Worm (Caenorhabditis elegans): Measurements from ENCODE around the gene cyn-1.

cyn-1 gene

DNA sequence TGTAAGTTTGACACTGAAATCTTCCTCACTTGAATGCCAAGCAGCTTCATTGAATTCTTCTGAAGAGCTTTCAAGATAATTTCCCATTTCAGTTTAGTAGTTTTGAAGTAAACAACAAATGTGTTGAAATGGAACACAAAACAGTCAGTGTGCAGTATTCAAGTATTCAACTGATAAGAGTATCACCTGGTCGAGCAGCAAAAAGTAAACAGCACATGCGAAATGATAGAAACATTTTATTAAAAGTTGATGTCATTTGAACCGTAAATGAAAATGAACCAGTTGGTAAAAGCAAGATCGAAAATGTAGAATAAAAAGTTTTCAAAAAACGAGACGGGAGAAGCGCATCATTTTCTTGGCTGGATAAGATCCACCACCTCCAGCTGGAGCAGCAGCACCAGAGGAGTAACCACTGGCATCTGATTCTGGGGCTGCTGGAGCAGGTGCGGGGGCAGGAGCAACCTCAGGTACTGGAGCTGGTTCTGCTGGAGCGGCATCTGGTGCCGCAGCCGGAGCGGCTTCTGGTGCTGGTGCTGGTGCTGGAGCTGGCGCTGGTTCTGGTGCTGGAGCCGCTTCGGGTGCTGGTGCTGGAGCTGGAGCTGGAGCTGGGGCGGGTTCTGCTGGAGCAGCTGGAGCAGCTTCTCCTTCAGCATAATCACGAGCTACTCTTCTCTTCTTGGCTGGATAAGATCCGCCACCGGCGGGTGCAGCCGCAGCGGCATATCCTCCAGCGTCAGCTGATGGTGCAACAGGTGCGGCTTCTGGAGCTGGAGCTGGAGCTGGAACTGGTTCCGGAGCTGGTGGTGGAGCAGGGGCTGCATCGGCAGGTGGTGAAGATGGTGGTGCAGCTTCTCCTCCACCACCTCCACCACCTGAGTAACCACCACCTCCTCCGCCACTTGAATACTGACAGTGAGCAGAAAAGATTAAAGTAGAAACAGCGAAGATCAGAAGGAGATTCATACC lies 31.1 kb upstream of the cyn-1 start, which contains the start of the genes F47B8.4 and F47B8.18:
Gene F47B8.4 (minus strand): TSS at position 172 of the 966 bp plus-strand sequence.
Gene F47B8.18 (minus strand): TSS at position 963 of the 966 bp plus-strand sequence.
- TF ChIP-seq hpl-2 (GFP tag; optimal IDR thresholded peaks at IDR 0.05) (no peak), ets-5 (GFP tag; IDR thresholded peaks at IDR 0.05) (no peak), ceh-8 (GFP tag; optimal IDR thresholded peaks at IDR 0.05) (peak; percentile 83)

DNA sequence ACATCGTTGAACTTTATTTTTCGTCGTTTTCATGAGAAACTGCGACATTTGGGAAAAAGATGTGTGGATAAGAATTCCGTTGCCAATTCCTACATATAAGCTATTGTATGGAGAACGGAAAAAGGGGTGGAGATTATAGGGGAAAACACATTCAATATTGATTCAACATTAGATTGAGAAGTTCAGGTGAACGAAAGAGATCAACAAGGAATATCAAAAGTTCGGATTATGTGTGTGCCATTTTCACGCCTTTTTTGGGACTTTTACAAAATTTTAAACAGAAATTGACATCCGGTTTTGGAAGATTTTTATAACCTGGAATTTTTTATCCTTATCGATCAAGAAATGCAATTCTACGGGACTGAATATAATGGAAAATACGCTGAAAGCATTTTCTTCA lies 28.1 kb upstream of the cyn-1 start, which contains the start of gene F47B8.5:
Gene F47B8.5 (minus strand): TSS at position 101 of the 400 bp plus-strand sequence.
- no peak for TF ChIP-seq lin-39 (tag; optimal IDR thresholded peaks at IDR 0.05)
- no peak for TF ChIP-seq ets-5 (GFP tag; IDR thresholded peaks at IDR 0.05)
- TF ChIP-seq mdl-1 (tag; optimal IDR thresholded peaks at IDR 0.05), result no peak
- no peak for TF ChIP-seq nhr-85 (tag)
- TF ChIP-seq zip-4 (GFP tag; optimal IDR thresholded peaks at IDR 0.05), result no peak
- no peak for TF ChIP-seq vab-15 (tag; optimal IDR thresholded peaks at IDR 0.05)
- no peak for TF ChIP-seq nhr-237 (tag; optimal IDR thresholded peaks at IDR 0.05)
- TF ChIP-seq swsn-7 (tag; optimal IDR thresholded peaks at IDR 0.05), result no peak
- no peak for TF ChIP-seq C34B4.2 (tag; optimal IDR thresholded peaks at IDR 0.05)
- no peak for TF ChIP-seq nhr-77 (tag; optimal IDR thresholded peaks at IDR 0.05)
- no peak for TF ChIP-seq lin-35 (GFP tag; optimal IDR thresholded peaks at IDR 0.05)
- no peak for TF ChIP-seq sox-4 (tag; optimal IDR thresholded peaks at IDR 0.05)
- no peak for TF ChIP-seq nhr-90 (tag; optimal IDR thresholded peaks at IDR 0.05; ENCODE audit: poor library complexity)
- no peak for TF ChIP-seq skn-1 (tag; optimal IDR thresholded peaks at IDR 0.05)
- no peak for TF ChIP-seq nhr-19 (GFP tag; conservative IDR thresholded peaks at IDR 0.05)
- no peak for TF ChIP-seq jun-1 (tag; optimal IDR thresholded peaks at IDR 0.05)
- TF ChIP-seq sup-37 (GFP tag; optimal IDR thresholded peaks at IDR 0.05), result no peak
- no peak for TF ChIP-seq elt-3 (tag; optimal IDR thresholded peaks at IDR 0.05)
- no peak for TF ChIP-seq elt-2 (tag; optimal IDR thresholded peaks at IDR 0.05)
- no peak for TF ChIP-seq alr-1 (tag; optimal IDR thresholded peaks at IDR 0.05; ENCODE audit: borderline replicate concordance)

DNA sequence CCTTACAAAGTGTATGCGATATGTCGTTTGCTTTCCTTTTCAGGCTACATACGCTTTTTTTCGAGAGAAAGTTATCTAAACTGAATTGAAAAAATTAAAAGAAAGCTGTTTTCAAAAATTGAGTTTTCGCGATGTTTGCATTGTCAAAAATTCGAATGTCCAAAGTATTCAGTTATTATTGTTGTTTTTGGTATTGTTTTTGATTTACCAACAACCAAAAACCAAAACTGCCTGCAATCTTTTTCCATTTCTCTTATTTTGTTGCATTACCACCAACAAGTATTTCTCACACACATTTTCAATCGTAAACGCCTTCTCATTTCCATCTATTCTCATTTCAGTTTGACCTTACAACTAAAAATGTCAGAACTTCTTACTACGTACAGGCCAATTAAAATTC lies 27.1 kb upstream of the cyn-1 start, which contains the start of gene pepm-1:
Gene pepm-1 (plus strand): TSS at position 301 of the 400 bp plus-strand sequence.
- no peak for TF ChIP-seq pag-3 (tag; optimal IDR thresholded peaks at IDR 0.05; ENCODE audit: borderline replicate concordance, insufficient read depth)
- TF ChIP-seq blmp-1 (tag; optimal IDR thresholded peaks at IDR 0.05), result peak; percentile 13
- no peak for TF ChIP-seq snu-23 (GFP tag; optimal IDR thresholded peaks at IDR 0.05)
- TF ChIP-seq C34B4.2 (tag; optimal IDR thresholded peaks at IDR 0.05), result no peak

DNA sequence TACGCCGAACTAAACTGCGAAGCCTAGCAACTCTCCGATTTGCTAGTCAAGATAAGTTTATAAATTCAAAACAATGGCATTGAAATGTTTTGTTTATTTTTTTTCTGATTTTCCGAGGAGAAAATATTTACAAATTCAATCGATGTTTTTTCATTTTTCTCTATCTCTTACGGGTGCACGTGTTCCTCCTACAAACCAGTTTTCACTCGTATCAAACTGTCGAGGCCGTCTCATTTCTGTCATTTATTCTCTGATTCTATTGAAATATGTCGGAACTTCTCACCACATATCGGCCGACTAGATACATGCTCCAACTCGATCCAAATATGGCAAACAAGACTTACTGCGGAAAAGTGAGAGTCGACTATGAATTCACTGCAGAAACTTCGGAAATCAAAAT lies 24.4 kb upstream of the cyn-1 start, which contains the start of gene F47B8.8:
Gene F47B8.8 (plus strand): TSS at position 257 of the 400 bp plus-strand sequence.
- TF ChIP-seq unc-62 (GFP tag; optimal IDR thresholded peaks at IDR 0.05) (no peak), grh-1 (GFP tag; IDR thresholded peaks at IDR 0.05) (peak; percentile 65), elt-2 (tag; optimal IDR thresholded peaks at IDR 0.05) (no peak), nhr-71 (tag; optimal IDR thresholded peaks at IDR 0.05) (peak; percentile 5), nhr-19 (GFP tag; conservative IDR thresholded peaks at IDR 0.05) (no peak), dsc-1 (tag; optimal IDR thresholded peaks at IDR 0.05) (no peak), lin-14 (GFP tag; optimal IDR thresholded peaks at IDR 0.05) (peak; percentile 55), mdl-1 (tag; optimal IDR thresholded peaks at IDR 0.05) (peak in 1 of 2 experiments; percentile 20), snu-23 (GFP tag; optimal IDR thresholded peaks at IDR 0.05) (peak; percentile 36), ztf-11 (tag; optimal IDR thresholded peaks at IDR 0.05) (no peak), lsy-2 (tag; optimal IDR thresholded peaks at IDR 0.05) (no peak), nhr-84 (tag; optimal IDR thresholded peaks at IDR 0.05) (no peak), lir-3 (tag; optimal IDR thresholded peaks at IDR 0.05; ENCODE audit: poor library complexity) (no peak), irx-1 (tag; optimal IDR thresholded peaks at IDR 0.05) (no peak), C16A3.4 (tag; optimal IDR thresholded peaks at IDR 0.05) (no peak), lin-13 (GFP tag; optimal IDR thresholded peaks at IDR 0.05) (no peak), nhr-85 (tag) (peak; percentile 75), blmp-1 (tag; optimal IDR thresholded peaks at IDR 0.05) (peak; percentile 73), jun-1 (tag; optimal IDR thresholded peaks at IDR 0.05) (no peak), pag-3 (tag; optimal IDR thresholded peaks at IDR 0.05; ENCODE audit: borderline replicate concordance, insufficient read depth) (no peak), hlh-17 (GFP tag; optimal IDR thresholded peaks at IDR 0.05; ENCODE audit: borderline replicate concordance) (no peak), tbx-2 (tag; optimal IDR thresholded peaks at IDR 0.05) (no peak), alr-1 (tag; optimal IDR thresholded peaks at IDR 0.05; ENCODE audit: borderline replicate concordance) (no peak), fos-1 (tag; optimal IDR thresholded peaks at IDR 0.05) (no peak), elt-3 (tag; optimal IDR thresholded peaks at IDR 0.05) (peak in 1 of 6 experiments; percentile 58)

All from whole organism, L1 larva.